Worm (Caenorhabditis elegans) whole organism, L1 larva: ENCODE results near the gene gpx-4.
A peak's percentile ranks its signal among the peaks of the same experiment; 100 is the strongest.

Experiments used
- C34B4.2 ChIP-seq: sonication (generic microtip); optimal IDR thresholded peaks from 2 replicates; lab custom pipeline; 2017; ENCODE audit warnings: mild to moderate bottlenecking, missing genetic modification characterization, missing compliant biosample characterization
- F16B12.6 ChIP-seq: fragments of 150-350 bp; optimal IDR thresholded peaks from 2 replicates; lab custom pipeline; 2014; ENCODE audit warnings: missing biosample characterization, missing genetic modification characterization
- Y116A8C.19 ChIP-seq: sonication (generic microtip); optimal IDR thresholded peaks from 2 replicates; lab custom pipeline; 2016; ENCODE audit warnings: missing compliant biosample characterization, missing genetic modification characterization, borderline replicate concordance
- aly-2 ChIP-seq: fragments of 150-350 bp; optimal IDR thresholded peaks from 2 replicates; lab custom pipeline; 2014; ENCODE audit warnings: missing biosample characterization, missing genetic modification characterization
- ceh-63 ChIP-seq: fragments of 200-800 bp; sonication (Bioruptor generic); optimal IDR thresholded peaks from 2 replicates; lab custom pipeline; 2018; ENCODE audit warnings: mild to moderate bottlenecking, missing genetic modification characterization, missing compliant biosample characterization
- ceh-8 ChIP-seq: fragments of 200-800 bp; sonication (Bioruptor generic); optimal IDR thresholded peaks from 2 replicates; lab custom pipeline; 2018; ENCODE audit warnings: mild to moderate bottlenecking, missing genetic modification characterization, moderate library complexity, missing compliant biosample characterization
- ceh-82 ChIP-seq, 3 experiments: fragments of 150-350 bp in 1 of 3; sonication (generic microtip) in 2 of 3; optimal IDR thresholded peaks; 2 replicates each; lab custom pipeline; 2014 to 2017; ENCODE audit warnings: missing biosample characterization in 3 of 3, missing genetic modification characterization in 3 of 3
- ceh-90 ChIP-seq: sonication (generic microtip); optimal IDR thresholded peaks from 2 replicates; lab custom pipeline; 2016; ENCODE audit warnings: missing genetic modification characterization, missing compliant biosample characterization
- dpl-1 ChIP-seq, 3 experiments: fragments of 150-350 bp in 2 of 3; sonication (generic microtip) in 1 of 3; optimal IDR thresholded peaks; 2 replicates each; lab custom pipeline; 2014 to 2017; ENCODE audit warnings: missing biosample characterization in 3 of 3, missing genetic modification characterization in 3 of 3, missing genetic modification reagents in 3 of 3
- dsc-1 ChIP-seq: sonication (generic microtip); optimal IDR thresholded peaks from 2 replicates; lab custom pipeline; 2016; ENCODE audit warnings: mild to moderate bottlenecking, missing genetic modification characterization, missing compliant biosample characterization
- efl-1 ChIP-seq, 4 experiments: fragments of 150-350 bp; optimal IDR thresholded peaks in 3 of 4; peaks in 1 of 4; 1 replicate in 1 of 4; 2 replicates in 3 of 4; lab custom pipeline; 2014; ENCODE audit warnings: missing biosample characterization in 2 of 4, missing genetic modification characterization in 2 of 4, missing genetic modification reagents in 2 of 4
- egl-13 ChIP-seq: sonication (generic microtip); optimal IDR thresholded peaks from 2 replicates; lab custom pipeline; 2016; ENCODE audit warnings: missing genotype, missing genetic modification reagents, missing genetic modification characterization, missing compliant biosample characterization
- ets-5 ChIP-seq: fragments of 200-800 bp; sonication (Bioruptor generic); IDR thresholded peaks from 2 replicates; pipeline ENCODE4 v1.3.6; 2022; ENCODE audit warnings: missing genetic modification characterization, missing compliant biosample characterization
- fkh-10 ChIP-seq: sonication (generic microtip); optimal IDR thresholded peaks from 2 replicates; lab custom pipeline; 2017; ENCODE audit warnings: missing biosample characterization, missing genetic modification reagents, missing genetic modification characterization
- fkh-4 ChIP-seq: sonication (generic microtip); optimal IDR thresholded peaks from 2 replicates; lab custom pipeline; 2016; ENCODE audit warnings: missing compliant biosample characterization, missing genetic modification characterization, borderline replicate concordance
- fos-1 ChIP-seq: fragments of 150-350 bp; optimal IDR thresholded peaks from 2 replicates; lab custom pipeline; 2014; ENCODE audit warnings: missing biosample characterization, missing genetic modification characterization
- hlh-17 ChIP-seq: fragments of 200-800 bp; sonication (Bioruptor generic); optimal IDR thresholded peaks from 2 replicates; lab custom pipeline; 2018; ENCODE audit warnings: missing genetic modification characterization, mild to moderate bottlenecking, missing compliant biosample characterization, moderate library complexity, borderline replicate concordance
- isw-1 ChIP-seq: fragments of 200-800 bp; sonication (Bioruptor generic); IDR thresholded peaks from 2 replicates; pipeline ENCODE4 v1.3.6; 2022; ENCODE audit warnings: missing genetic modification characterization, missing compliant biosample characterization
- jun-1 ChIP-seq: fragments of 150-350 bp; optimal IDR thresholded peaks from 2 replicates; lab custom pipeline; 2014; ENCODE audit warnings: missing biosample characterization, missing genetic modification reagents, missing genetic modification characterization
- lin-13 ChIP-seq: fragments of 150-350 bp; optimal IDR thresholded peaks from 2 replicates; lab custom pipeline; 2014; ENCODE audit warnings: missing biosample characterization, missing genetic modification reagents, missing genetic modification characterization
- lin-14 ChIP-seq: fragments of 200-800 bp; sonication (Bioruptor generic); optimal IDR thresholded peaks from 2 replicates; lab custom pipeline; 2018; ENCODE audit warnings: mild to moderate bottlenecking, missing genetic modification characterization, moderate library complexity, missing compliant biosample characterization
- lin-15B ChIP-seq: fragments of 150-350 bp; sonication (generic microtip); optimal IDR thresholded peaks from 3 replicates; lab custom pipeline; 2014; ENCODE audit warnings: missing biosample characterization, missing genetic modification characterization
- lin-35 ChIP-seq, 2 experiments: fragments of 150-350 bp; optimal IDR thresholded peaks; 2 replicates each; lab custom pipeline; 2014; ENCODE audit warnings: missing biosample characterization in 2 of 2, missing genetic modification characterization in 2 of 2, missing genetic modification reagents in 2 of 2
- lsy-2 ChIP-seq, 2 experiments: fragments of 150-350 bp; optimal IDR thresholded peaks; 2 replicates each; lab custom pipeline; 2014; ENCODE audit warnings: missing biosample characterization in 2 of 2, missing genetic modification characterization in 2 of 2
- mep-1 ChIP-seq: fragments of 150-350 bp; optimal IDR thresholded peaks from 2 replicates; lab custom pipeline; 2014; ENCODE audit warnings: missing biosample characterization, missing genetic modification characterization
- nhr-20 ChIP-seq: sonication (generic microtip); optimal IDR thresholded peaks from 2 replicates; lab custom pipeline; 2016; ENCODE audit warnings: mild to moderate bottlenecking, missing genetic modification characterization, missing compliant biosample characterization
- nhr-237 ChIP-seq: fragments of 150-350 bp; optimal IDR thresholded peaks from 2 replicates; lab custom pipeline; 2014; ENCODE audit warnings: missing biosample characterization, missing genetic modification characterization
- nhr-71 ChIP-seq: sonication (generic microtip); optimal IDR thresholded peaks from 2 replicates; lab custom pipeline; 2016; ENCODE audit warnings: mild to moderate bottlenecking, missing genetic modification characterization, moderate library complexity, missing compliant biosample characterization
- nhr-84 ChIP-seq: sonication (generic microtip); optimal IDR thresholded peaks from 2 replicates; lab custom pipeline; 2017; ENCODE audit warnings: missing biosample characterization, missing genetic modification characterization
- nhr-85 ChIP-seq: sonication (generic microtip); peaks from one replicate; lab custom pipeline; 2016; ENCODE audit warnings: missing genetic modification characterization, inconsistent platforms, missing compliant biosample characterization
- nhr-90 ChIP-seq: sonication (generic microtip); optimal IDR thresholded peaks from 2 replicates; lab custom pipeline; 2016; ENCODE audit warnings: mild to moderate bottlenecking, missing genetic modification characterization, missing compliant biosample characterization; ENCODE audit not compliant: poor library complexity
- pag-3 ChIP-seq: sonication (generic microtip); optimal IDR thresholded peaks from 2 replicates; lab custom pipeline; 2017; ENCODE audit warnings: missing genetic modification characterization, mild to moderate bottlenecking, missing compliant biosample characterization, antibody characterized with exemption, borderline replicate concordance; ENCODE audit not compliant: insufficient read depth
- pax-3 ChIP-seq: fragments of 200-800 bp; sonication (Bioruptor generic); optimal IDR thresholded peaks from 2 replicates; lab custom pipeline; 2018; ENCODE audit warnings: mild to moderate bottlenecking, missing genetic modification characterization, moderate library complexity, missing compliant biosample characterization
- pqm-1 ChIP-seq: sonication (generic microtip); optimal IDR thresholded peaks from 3 replicates; lab custom pipeline; 2017; ENCODE audit warnings: missing biosample characterization, missing genetic modification characterization
- rnt-1 ChIP-seq: sonication (generic microtip); optimal IDR thresholded peaks from 2 replicates; lab custom pipeline; 2016; ENCODE audit warnings: mild to moderate bottlenecking, missing genetic modification characterization, moderate library complexity, missing compliant biosample characterization
- snu-23 ChIP-seq: sonication (generic microtip); optimal IDR thresholded peaks from 2 replicates; lab custom pipeline; 2016; ENCODE audit warnings: missing genetic modification characterization, missing compliant biosample characterization
- sup-37 ChIP-seq: fragments of 200-800 bp; sonication (Bioruptor generic); optimal IDR thresholded peaks from 2 replicates; lab custom pipeline; 2018; ENCODE audit warnings: mild to moderate bottlenecking, missing genetic modification characterization, missing compliant biosample characterization
- swsn-7 ChIP-seq: sonication (generic microtip); optimal IDR thresholded peaks from 2 replicates; lab custom pipeline; 2016; ENCODE audit warnings: missing genetic modification characterization, missing compliant biosample characterization
- tlp-1 ChIP-seq: fragments of 150-350 bp; optimal IDR thresholded peaks from 2 replicates; lab custom pipeline; 2014; ENCODE audit warnings: missing biosample characterization, missing genetic modification characterization
- unc-86 ChIP-seq: sonication (generic microtip); optimal IDR thresholded peaks from 2 replicates; lab custom pipeline; 2016; ENCODE audit warnings: missing genetic modification characterization, missing compliant biosample characterization
- unc-98 ChIP-seq: fragments of 200-800 bp; sonication (Bioruptor generic); IDR thresholded peaks from 2 replicates; pipeline ENCODE4 v1.3.6; 2022; ENCODE audit warnings: missing genetic modification characterization, missing compliant biosample characterization
- vab-15 ChIP-seq: sonication (generic microtip); optimal IDR thresholded peaks from 2 replicates; lab custom pipeline; 2017; ENCODE audit warnings: missing genotype, mild to moderate bottlenecking, missing genetic modification characterization, missing compliant biosample characterization

gpx-4 gene

ce11 chrIV:2666586-2667100 is 8.2 kb downstream of the gpx-4 start, which contains the start of gene Y69A2AR.1:
Gene Y69A2AR.1, plus strand, starts transcription at chrIV:2667050.
- TF ChIP-seq ceh-63 (GFP tag; lab: Kevin White, UChicago), result no peak
- peak in 2 of 3 experiments; percentile 0 to 49 for TF ChIP-seq dpl-1 (GFP tag; optimal IDR thresholded peaks at IDR 0.05; lab: Kevin White, UChicago)
- no peak for TF ChIP-seq nhr-84 (tag; lab: Kevin White, UChicago)
- TF ChIP-seq dsc-1 (tag; lab: Kevin White, UChicago), result no peak
- peak; percentile 85 to 97 for TF ChIP-seq lsy-2 (tag; optimal IDR thresholded peaks at IDR 0.05; lab: Kevin White, UChicago)
- TF ChIP-seq lin-35 (GFP tag; optimal IDR thresholded peaks at IDR 0.05; lab: Kevin White, UChicago), result peak in 1 of 2 experiments; percentile 29
- TF ChIP-seq F16B12.6 (tag; lab: Kevin White, UChicago), result peak; percentile 75
- TF ChIP-seq C34B4.2, result no peak
- TF ChIP-seq fkh-10 (GFP tag; lab: Kevin White, UChicago), result no peak
- TF ChIP-seq ets-5, result no peak
- TF ChIP-seq tlp-1 (tag; lab: Kevin White, UChicago), result no peak
- peak; percentile 15 to 35 for TF ChIP-seq efl-1 (optimal IDR thresholded peaks at IDR 0.05; lab: Kevin White, UChicago)
- peak; percentile 51 to 92 for TF ChIP-seq efl-1 (GFP tag; optimal IDR thresholded peaks at IDR 0.05 in 1 of 2; lab: Kevin White, UChicago)
- TF ChIP-seq unc-86 (tag; lab: Kevin White, UChicago), result no peak

DNA sequence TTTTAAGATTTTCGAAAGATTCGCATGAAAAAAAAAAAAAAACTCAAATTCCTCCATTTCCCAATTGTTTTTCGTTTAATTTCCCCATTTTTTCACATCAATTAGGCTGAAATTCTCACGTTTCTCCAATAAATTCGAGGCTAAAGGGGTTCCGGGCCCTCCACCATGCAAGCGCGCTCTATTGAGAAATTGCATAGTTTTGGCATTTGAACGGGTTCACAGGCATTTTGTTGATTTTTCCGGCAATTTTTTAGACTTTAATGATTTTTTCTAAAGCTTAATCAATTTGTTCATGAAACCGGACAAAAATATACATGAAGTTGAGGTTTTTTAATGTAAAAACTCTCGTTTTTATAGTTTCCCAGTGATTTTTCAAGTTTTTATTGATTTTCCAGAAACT is 8.7 kb downstream of the gpx-4 start:
- TF ChIP-seq nhr-85 (tag; lab: Kevin White, UChicago) (peak; percentile 53), dpl-1 (GFP tag; optimal IDR thresholded peaks at IDR 0.05; lab: Kevin White, UChicago) (peak; percentile 38 to 64 (median 39)), lin-14 (GFP tag; lab: Kevin White, UChicago) (peak; percentile 36), lin-35 (GFP tag; optimal IDR thresholded peaks at IDR 0.05; lab: Kevin White, UChicago) (peak; percentile 35 to 56), vab-15 (tag; lab: Kevin White, UChicago) (no peak), F16B12.6 (tag; lab: Kevin White, UChicago) (peak; percentile 22), fkh-4 (tag; lab: Kevin White, UChicago) (no peak), hlh-17 (no peak), lin-15B (tag; lab: Kevin White, UChicago) (peak; percentile 25), pag-3 (tag; lab: Kevin White, UChicago) (peak; percentile 72), rnt-1 (tag; lab: Kevin White, UChicago) (peak; percentile 25), ceh-8 (GFP tag; lab: Kevin White, UChicago) (no peak), ceh-82 (tag; optimal IDR thresholded peaks at IDR 0.05; lab: Kevin White, UChicago) (peak in 1 of 3 experiments; percentile 18), efl-1 (optimal IDR thresholded peaks at IDR 0.05; lab: Kevin White, UChicago) (peak; percentile 8 to 38), efl-1 (GFP tag; optimal IDR thresholded peaks at IDR 0.05 in 1 of 2; lab: Kevin White, UChicago) (peak; percentile 50 to 94), pqm-1 (tag; lab: Kevin White, UChicago) (no peak), ceh-63 (GFP tag; lab: Kevin White, UChicago) (no peak), nhr-90 (tag; lab: Kevin White, UChicago) (no peak), aly-2 (tag; lab: Kevin White, UChicago) (no peak)

- TF ChIP-seq unc-98, result 0 out of 2 replicates have a peak, but pooled peaks have one; percentile 40
- no peak for TF ChIP-seq ceh-82 (tag; optimal IDR thresholded peaks at IDR 0.05; lab: Kevin White, UChicago)
- no peak for TF ChIP-seq lin-13 (GFP tag; lab: Kevin White, UChicago)
- peak in 1 of 2 experiments; percentile 59 for TF ChIP-seq lsy-2 (tag; optimal IDR thresholded peaks at IDR 0.05; lab: Kevin White, UChicago)
- TF ChIP-seq isw-1 (GFP tag; lab: Robert Waterston, UW), result no peak
- peak; percentile 25 for TF ChIP-seq dsc-1 (tag; lab: Kevin White, UChicago)
- peak; percentile 30 for TF ChIP-seq snu-23 (GFP tag; lab: Kevin White, UChicago)
- TF ChIP-seq pag-3 (tag; lab: Kevin White, UChicago), result peak; percentile 99
- TF ChIP-seq Y116A8C.19 (tag; lab: Kevin White, UChicago), result no peak
- TF ChIP-seq nhr-20 (tag; lab: Kevin White, UChicago), result peak; percentile 31
- TF ChIP-seq fkh-4 (tag; lab: Kevin White, UChicago), result no peak
- no peak for TF ChIP-seq nhr-237 (tag; lab: Kevin White, UChicago)
- no peak for TF ChIP-seq fkh-10 (GFP tag; lab: Kevin White, UChicago)
- TF ChIP-seq pax-3, result no peak
- TF ChIP-seq rnt-1 (tag; lab: Kevin White, UChicago), result peak; percentile 54
- no peak for TF ChIP-seq ceh-63 (GFP tag; lab: Kevin White, UChicago)
- TF ChIP-seq jun-1 (tag; lab: Kevin White, UChicago), result no peak
- TF ChIP-seq sup-37, result no peak
- no peak for TF ChIP-seq fos-1
- TF ChIP-seq lin-14 (GFP tag; lab: Kevin White, UChicago), result peak; percentile 79
- no peak for TF ChIP-seq nhr-84 (tag; lab: Kevin White, UChicago)
- peak; percentile 16 for TF ChIP-seq swsn-7 (tag; lab: Kevin White, UChicago)
- TF ChIP-seq lin-35 (GFP tag; optimal IDR thresholded peaks at IDR 0.05; lab: Kevin White, UChicago), result no peak
- TF ChIP-seq mep-1 (tag; lab: Kevin White, UChicago), result no peak
- peak in 1 of 2 experiments; percentile 23 for TF ChIP-seq efl-1 (optimal IDR thresholded peaks at IDR 0.05; lab: Kevin White, UChicago)
- peak; percentile 4 to 64 for TF ChIP-seq efl-1 (GFP tag; optimal IDR thresholded peaks at IDR 0.05 in 1 of 2; lab: Kevin White, UChicago)
- no peak for TF ChIP-seq egl-13
- TF ChIP-seq ceh-90, result no peak
- peak; percentile 74 for TF ChIP-seq nhr-71 (tag; lab: Kevin White, UChicago)
These were observed 9.3 kb downstream of the gpx-4 start for ce11 chrIV:2665388-2665978.
